Worm (Caenorhabditis elegans): ENCODE data around the gene Y51A2D.8.

Y51A2D.8 gene

DNA sequence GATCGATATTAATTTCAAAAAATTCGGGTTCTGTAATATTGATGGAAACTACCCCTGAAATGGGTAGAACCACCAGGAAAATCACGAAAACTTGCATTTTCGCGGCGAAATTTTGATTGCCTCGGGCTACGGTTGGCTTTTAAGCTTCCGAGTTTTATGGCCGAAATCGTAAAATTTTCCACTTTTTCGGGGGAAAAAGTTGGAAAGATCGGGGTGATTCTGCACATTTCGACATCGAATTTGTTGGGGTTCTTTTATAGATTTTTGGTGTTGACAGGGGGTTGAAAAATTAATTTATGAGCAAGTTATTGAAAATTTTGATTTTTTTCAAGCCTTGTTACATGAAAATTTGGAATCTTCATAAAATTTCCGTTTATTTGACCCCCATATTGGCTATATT is at the start of gene Y51A2D.8:
TSS of gene Y51A2D.8 (minus strand) at position 101 of the 400 bp plus-strand sequence.
- TF ChIP-seq ztf-29 (GFP tag; IDR thresholded peaks at IDR 0.05) (no peak), med-1 (GFP tag; optimal IDR thresholded peaks at IDR 0.05; ENCODE audit: insufficient read depth) (no peak), ref-1 (GFP tag; conservative IDR thresholded peaks at IDR 0.05) (no peak), ztf-23 (GFP tag; IDR thresholded peaks at IDR 0.05) (no peak), T22C8.4 (GFP tag; IDR thresholded peaks at IDR 0.05) (no peak), cog-1 (tag; optimal IDR thresholded peaks at IDR 0.05) (no peak), klf-2 (GFP tag; conservative IDR thresholded peaks at IDR 0.05) (no peak), tab-1 (GFP tag; IDR thresholded peaks at IDR 0.05) (no peak), flt-1 (GFP tag; IDR thresholded peaks at IDR 0.05) (no peak)

DNA sequence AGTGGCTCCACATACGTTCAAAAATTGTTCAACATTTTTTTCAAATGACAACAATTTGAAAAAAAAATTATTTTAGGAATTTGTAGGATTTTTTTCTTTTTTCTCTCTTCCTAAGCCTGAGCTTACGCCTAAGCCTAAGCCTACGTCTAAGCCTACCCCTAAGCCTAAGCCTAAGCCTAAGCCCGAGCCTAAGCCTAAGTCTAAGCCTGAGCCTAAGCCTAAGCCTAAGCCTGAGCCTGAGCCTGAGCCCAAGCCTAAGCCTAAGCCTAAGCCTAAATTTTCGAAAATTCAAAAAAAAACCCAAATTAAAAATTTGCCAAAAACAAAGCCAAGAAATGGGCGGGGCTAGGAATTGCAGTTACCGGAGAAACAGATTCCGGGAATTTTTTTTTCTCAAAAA is 44.1 kb upstream of the Y51A2D.8 start:
- TF ChIP-seq ztf-29 (GFP tag; IDR thresholded peaks at IDR 0.05) = peak; percentile 76
- TF ChIP-seq ztf-23 (GFP tag; IDR thresholded peaks at IDR 0.05) = no peak

- 0 out of 2 replicates have a peak, but pooled peaks have one; percentile 38 for TF ChIP-seq flt-1 (GFP tag; IDR thresholded peaks at IDR 0.05)
- 0 out of 2 replicates have a peak, but pooled peaks have one; percentile 8 for TF ChIP-seq ztf-23 (GFP tag; IDR thresholded peaks at IDR 0.05)
- TF ChIP-seq cog-1 (tag; optimal IDR thresholded peaks at IDR 0.05) = peak; percentile 2
- no peak for TF ChIP-seq tab-1 (GFP tag; IDR thresholded peaks at IDR 0.05)
These were observed 42.6 kb upstream of the Y51A2D.8 start for ce11 chrV:18596240-18596639.

- TF ChIP-seq med-1 (GFP tag; optimal IDR thresholded peaks at IDR 0.05; ENCODE audit: insufficient read depth) (no peak), klf-2 (GFP tag; conservative IDR thresholded peaks at IDR 0.05) (no peak), flt-1 (GFP tag; IDR thresholded peaks at IDR 0.05) (no peak)
These were observed 38.8 kb upstream of the Y51A2D.8 start, which contains the start of gene grdn-1 for ce11 chrV:18592448-18592847. Gene grdn-1, plus strand, starts transcription at chrV:18592748.

DNA sequence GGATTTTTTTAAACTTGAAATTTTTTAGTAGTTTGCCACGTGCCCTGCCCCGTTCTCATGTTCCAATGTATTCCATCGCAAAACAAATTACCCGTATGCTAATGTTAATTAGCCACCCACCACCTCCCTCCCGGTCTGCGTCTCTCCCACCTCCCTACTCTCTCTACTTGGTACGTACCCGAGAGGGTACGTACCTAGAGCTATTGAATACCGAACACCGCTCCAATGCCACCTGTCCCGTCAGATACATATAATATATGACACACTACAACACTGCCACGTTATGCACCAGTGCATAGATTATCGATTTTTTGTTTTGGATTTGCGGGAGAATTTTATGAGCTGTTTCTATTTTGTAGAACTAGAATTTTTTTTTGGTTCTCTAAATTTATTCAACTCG is 35.9 kb upstream of the Y51A2D.8 start:
- TF ChIP-seq flt-1 (GFP tag; IDR thresholded peaks at IDR 0.05) (0 out of 2 replicates have a peak, but pooled peaks have one; percentile 55), cog-1 (tag; optimal IDR thresholded peaks at IDR 0.05) (peak; percentile 71), ztf-23 (GFP tag; IDR thresholded peaks at IDR 0.05) (no peak), ztf-29 (GFP tag; IDR thresholded peaks at IDR 0.05) (no peak), ref-1 (GFP tag; conservative IDR thresholded peaks at IDR 0.05) (no peak), med-1 (GFP tag; optimal IDR thresholded peaks at IDR 0.05; ENCODE audit: insufficient read depth) (no peak), T22C8.4 (GFP tag; IDR thresholded peaks at IDR 0.05) (peak; percentile 78), tab-1 (GFP tag; IDR thresholded peaks at IDR 0.05) (0 out of 2 replicates have a peak, but pooled peaks have one; percentile 33), klf-2 (GFP tag; conservative IDR thresholded peaks at IDR 0.05) (no peak)

- TF ChIP-seq ztf-29 (GFP tag; IDR thresholded peaks at IDR 0.05) (peak; percentile 81), T22C8.4 (GFP tag; IDR thresholded peaks at IDR 0.05) (no peak)
These were observed 34.3 kb upstream of the Y51A2D.8 start for ce11 chrV:18587936-18588335.

- TF ChIP-seq klf-2 (GFP tag; conservative IDR thresholded peaks at IDR 0.05) = no peak
- no peak for TF ChIP-seq ztf-23 (GFP tag; IDR thresholded peaks at IDR 0.05)
- TF ChIP-seq tab-1 (GFP tag; IDR thresholded peaks at IDR 0.05) = no peak
- no peak for TF ChIP-seq ref-1 (GFP tag; conservative IDR thresholded peaks at IDR 0.05)
- TF ChIP-seq T22C8.4 (GFP tag; IDR thresholded peaks at IDR 0.05) = no peak
- TF ChIP-seq cog-1 (tag; optimal IDR thresholded peaks at IDR 0.05) = no peak
- TF ChIP-seq med-1 (GFP tag; optimal IDR thresholded peaks at IDR 0.05; ENCODE audit: insufficient read depth) = no peak
- TF ChIP-seq ztf-29 (GFP tag; IDR thresholded peaks at IDR 0.05) = no peak
- TF ChIP-seq flt-1 (GFP tag; IDR thresholded peaks at IDR 0.05) = no peak
These were observed 33.3 kb upstream of the Y51A2D.8 start for ce11 chrV:18586954-18587353.

ce11 chrV:18585102-18585501 is 31.5 kb upstream of the Y51A2D.8 start:
- TF ChIP-seq ztf-29 (GFP tag; IDR thresholded peaks at IDR 0.05) = no peak
- TF ChIP-seq T22C8.4 (GFP tag; IDR thresholded peaks at IDR 0.05) = no peak
- TF ChIP-seq cog-1 (tag; optimal IDR thresholded peaks at IDR 0.05) = no peak
- no peak for TF ChIP-seq ref-1 (GFP tag; conservative IDR thresholded peaks at IDR 0.05)
- no peak for TF ChIP-seq med-1 (GFP tag; optimal IDR thresholded peaks at IDR 0.05; ENCODE audit: insufficient read depth)
- TF ChIP-seq klf-2 (GFP tag; conservative IDR thresholded peaks at IDR 0.05) = no peak
- TF ChIP-seq flt-1 (GFP tag; IDR thresholded peaks at IDR 0.05) = no peak
- no peak for TF ChIP-seq ztf-23 (GFP tag; IDR thresholded peaks at IDR 0.05)
- TF ChIP-seq tab-1 (GFP tag; IDR thresholded peaks at IDR 0.05) = no peak

- no peak for TF ChIP-seq ztf-29 (GFP tag; IDR thresholded peaks at IDR 0.05)
- TF ChIP-seq ref-1 (GFP tag; conservative IDR thresholded peaks at IDR 0.05) = no peak
- no peak for TF ChIP-seq flt-1 (GFP tag; IDR thresholded peaks at IDR 0.05)
- TF ChIP-seq T22C8.4 (GFP tag; IDR thresholded peaks at IDR 0.05) = no peak
- no peak for TF ChIP-seq med-1 (GFP tag; optimal IDR thresholded peaks at IDR 0.05; ENCODE audit: insufficient read depth)
- no peak for TF ChIP-seq klf-2 (GFP tag; conservative IDR thresholded peaks at IDR 0.05)
- TF ChIP-seq cog-1 (tag; optimal IDR thresholded peaks at IDR 0.05) = no peak
- no peak for TF ChIP-seq ztf-23 (GFP tag; IDR thresholded peaks at IDR 0.05)
- TF ChIP-seq tab-1 (GFP tag; IDR thresholded peaks at IDR 0.05) = no peak
These were observed 28.7 kb upstream of the Y51A2D.8 start, which contains the start of gene txt-14 for ce11 chrV:18582358-18582757. Gene txt-14, plus strand, starts transcription at chrV:18582658.

- no peak for TF ChIP-seq ztf-29 (GFP tag; IDR thresholded peaks at IDR 0.05)
- TF ChIP-seq flt-1 (GFP tag; IDR thresholded peaks at IDR 0.05) = no peak
- no peak; the same call in 1 of the 2 replicates for TF ChIP-seq ref-1 (GFP tag; conservative IDR thresholded peaks at IDR 0.05)
- no peak for TF ChIP-seq klf-2 (GFP tag; conservative IDR thresholded peaks at IDR 0.05)
- no peak for TF ChIP-seq cog-1 (tag; optimal IDR thresholded peaks at IDR 0.05)
- no peak for TF ChIP-seq T22C8.4 (GFP tag; IDR thresholded peaks at IDR 0.05)
- no peak for TF ChIP-seq tab-1 (GFP tag; IDR thresholded peaks at IDR 0.05)
- TF ChIP-seq ztf-23 (GFP tag; IDR thresholded peaks at IDR 0.05) = no peak
- TF ChIP-seq med-1 (GFP tag; optimal IDR thresholded peaks at IDR 0.05; ENCODE audit: insufficient read depth) = no peak
These were observed 27.9 kb upstream of the Y51A2D.8 start for ce11 chrV:18581393-18582113.

Data from whole organism, midembryonic.